Worm (Caenorhabditis elegans) whole organism, mixed stage, embryonic: Measurements from ENCODE around the gene oac-12.

Source experiments
- M03D4.4 ChIP-seq: sonication (generic microtip); optimal IDR thresholded peaks from 2 replicates; lab custom pipeline; 2017; ENCODE audit warnings: mild to moderate bottlenecking, missing genetic modification characterization, missing compliant biosample characterization
- ceh-83 ChIP-seq: fragments of 200-800 bp; sonication (Bioruptor generic); optimal IDR thresholded peaks from 2 replicates; lab custom pipeline; 2018; ENCODE audit warnings: mild to moderate bottlenecking, missing genetic modification characterization, missing compliant biosample characterization
- lsy-2 ChIP-seq: fragments of 150-350 bp; optimal IDR thresholded peaks from 2 replicates; lab custom pipeline; 2014; ENCODE audit warnings: missing biosample characterization, missing genetic modification characterization
- mep-1 ChIP-seq: fragments of 150-350 bp; optimal IDR thresholded peaks from 2 replicates; lab custom pipeline; 2017; ENCODE audit warnings: missing biosample characterization, missing genetic modification reagents, missing genetic modification characterization, inconsistent platforms
- nhr-12 ChIP-seq: fragments of 150-350 bp; optimal IDR thresholded peaks from 2 replicates; lab custom pipeline; 2014; ENCODE audit warnings: missing biosample characterization, missing genetic modification characterization
- nhr-28 ChIP-seq: fragments of 150-350 bp; optimal IDR thresholded peaks from 2 replicates; lab custom pipeline; 2014; ENCODE audit warnings: missing biosample characterization, missing genetic modification characterization
- nhr-76 ChIP-seq: sonication (generic microtip); optimal IDR thresholded peaks from 2 replicates; lab custom pipeline; 2017; ENCODE audit warnings: missing biosample characterization, missing genetic modification characterization
- pha-4 ChIP-seq: fragments of 150-350 bp; optimal IDR thresholded peaks from 2 replicates; lab custom pipeline; 2018; ENCODE audit warnings: missing biosample characterization, missing genetic modification reagents, missing genetic modification characterization
- snpc-4 ChIP-seq: fragments of 150-350 bp; optimal IDR thresholded peaks from 2 replicates; lab custom pipeline; 2014; ENCODE audit warnings: missing biosample characterization, missing genetic modification characterization
- unc-39 ChIP-seq: fragments of 150-350 bp; optimal IDR thresholded peaks from 2 replicates; lab custom pipeline; 2014; ENCODE audit warnings: missing biosample characterization, missing genetic modification characterization

DNA sequence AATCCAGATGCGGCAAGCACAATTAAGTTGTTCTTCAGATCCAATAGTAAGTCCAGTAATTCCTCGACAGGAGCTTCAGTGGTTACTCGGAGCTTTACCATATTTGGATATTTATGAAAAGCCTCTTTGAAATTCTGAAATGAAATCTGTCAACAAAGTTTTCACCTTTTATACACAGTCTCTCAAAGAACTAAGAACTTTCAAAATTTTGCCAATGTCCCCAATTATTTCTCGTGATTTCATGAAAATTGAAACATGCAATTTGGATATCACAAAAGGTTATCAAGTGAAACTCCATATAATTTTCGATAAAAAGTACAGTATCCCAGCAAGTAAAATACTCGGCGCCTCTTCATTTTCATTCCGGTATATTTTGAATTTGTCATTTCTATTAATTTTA is 36.4 kb downstream of the oac-12 start, which contains the start of gene F47D2.11:
- TF ChIP-seq snpc-4 = no peak
- no peak for TF ChIP-seq M03D4.4
- no peak for TF ChIP-seq nhr-28 (tag; lab: Kevin White, UChicago)
- no peak for TF ChIP-seq nhr-76
- no peak for TF ChIP-seq nhr-12
- TF ChIP-seq lsy-2 (tag; lab: Kevin White, UChicago) = no peak
- no peak for TF ChIP-seq mep-1 (tag; lab: Kevin White, UChicago)
- TF ChIP-seq ceh-83 = no peak
- no peak for TF ChIP-seq pha-4 (tag; lab: Kevin White, UChicago)
- TF ChIP-seq unc-39 (tag; lab: Kevin White, UChicago) = no peak
